Worm (Caenorhabditis elegans) whole organism, L2 larva: ENCODE results near the gene nlp-3.
A peak's percentile ranks its signal among the peaks of the same experiment; 100 is the strongest.

Experiments used
- C34F6.9 ChIP-seq: fragments of 150-350 bp; optimal IDR thresholded peaks from 2 replicates; lab custom pipeline; 2014; ENCODE audit warnings: missing biosample characterization, missing genetic modification characterization
- F13H6.1 ChIP-seq: sonication (generic microtip); optimal IDR thresholded peaks from 2 replicates; lab custom pipeline; 2016; ENCODE audit warnings: missing genetic modification characterization, missing compliant biosample characterization
- R02D3.7 ChIP-seq: fragments of 150-350 bp; optimal IDR thresholded peaks from 2 replicates; lab custom pipeline; 2014; ENCODE audit warnings: missing biosample characterization, missing genetic modification characterization
- Y55F3AM.14 ChIP-seq: fragments of 200-800 bp; sonication (Bioruptor generic); optimal IDR thresholded peaks from 2 replicates; lab custom pipeline; 2018; ENCODE audit warnings: mild to moderate bottlenecking, missing genetic modification characterization, missing compliant biosample characterization
- ZK546.5 ChIP-seq: sonication (generic microtip); optimal IDR thresholded peaks from 2 replicates; lab custom pipeline; 2017; ENCODE audit warnings: missing biosample characterization, missing genetic modification characterization
- aly-2 ChIP-seq: fragments of 150-350 bp; optimal IDR thresholded peaks from 2 replicates; lab custom pipeline; 2014; ENCODE audit warnings: missing biosample characterization, missing genetic modification characterization
- ama-1 ChIP-seq: fragments of 150-350 bp; optimal IDR thresholded peaks from 2 replicates; lab custom pipeline; 2018; ENCODE audit warnings: inconsistent platforms
- blmp-1 ChIP-seq: sonication (generic microtip); optimal IDR thresholded peaks from 2 replicates; lab custom pipeline; 2017; ENCODE audit warnings: missing genetic modification characterization, mild to moderate bottlenecking, missing compliant biosample characterization, antibody characterized with exemption, moderate library complexity; ENCODE audit not compliant: insufficient read depth
- ceh-16 ChIP-seq: fragments of 150-350 bp; optimal IDR thresholded peaks from 2 replicates; lab custom pipeline; 2014; ENCODE audit warnings: missing biosample characterization, missing genetic modification characterization
- ceh-82 ChIP-seq: fragments of 150-350 bp; optimal IDR thresholded peaks from 2 replicates; lab custom pipeline; 2014; ENCODE audit warnings: missing biosample characterization, missing genetic modification characterization
- crh-2 ChIP-seq: sonication (generic microtip); optimal IDR thresholded peaks from 2 replicates; lab custom pipeline; 2017; ENCODE audit warnings: missing biosample characterization, missing genetic modification characterization
- dmd-4 ChIP-seq: sonication (generic microtip); optimal IDR thresholded peaks from 2 replicates; lab custom pipeline; 2017; ENCODE audit warnings: missing biosample characterization, missing genetic modification characterization
- egl-27 ChIP-seq: sonication (generic microtip); optimal IDR thresholded peaks from 3 replicates; lab custom pipeline; 2017; ENCODE audit warnings: missing biosample characterization, missing genetic modification reagents, missing genetic modification characterization
- elt-1 ChIP-seq: fragments of 150-350 bp; optimal IDR thresholded peaks from 2 replicates; lab custom pipeline; 2014; ENCODE audit warnings: missing biosample characterization, missing genetic modification characterization
- elt-3 ChIP-seq: sonication (generic microtip); optimal IDR thresholded peaks from 2 replicates; lab custom pipeline; 2017; ENCODE audit warnings: missing biosample characterization, missing genetic modification characterization
- fos-1 ChIP-seq: fragments of 150-350 bp; optimal IDR thresholded peaks from 2 replicates; lab custom pipeline; 2014; ENCODE audit warnings: missing biosample characterization, missing genetic modification characterization
- gmeb-1 ChIP-seq: fragments of 150-350 bp; optimal IDR thresholded peaks from 2 replicates; lab custom pipeline; 2014; ENCODE audit warnings: missing biosample characterization, missing genetic modification characterization
- lin-11 ChIP-seq: fragments of 150-350 bp; sonication (generic microtip); optimal IDR thresholded peaks from 2 replicates; lab custom pipeline; 2014; ENCODE audit warnings: missing biosample characterization, missing genetic modification characterization, inconsistent platforms, mixed read lengths
- lin-13 ChIP-seq: fragments of 150-350 bp; optimal IDR thresholded peaks from 2 replicates; lab custom pipeline; 2014; ENCODE audit warnings: missing biosample characterization, missing genetic modification reagents, missing genetic modification characterization
- lin-39 ChIP-seq: fragments of 150-350 bp; optimal IDR thresholded peaks from 2 replicates; lab custom pipeline; 2014; ENCODE audit warnings: missing biosample characterization, missing genetic modification reagents, missing genetic modification characterization
- lsy-2 ChIP-seq, 2 experiments: fragments of 150-350 bp in 1 of 2; sonication (generic microtip) in 1 of 2; optimal IDR thresholded peaks; 2 replicates each; lab custom pipeline; 2014 to 2017; ENCODE audit warnings: missing biosample characterization in 2 of 2, missing genetic modification characterization in 2 of 2
- mab-5 ChIP-seq: fragments of 150-350 bp; optimal IDR thresholded peaks from 2 replicates; lab custom pipeline; 2014; ENCODE audit warnings: missing biosample characterization, missing genetic modification characterization
- mdl-1 ChIP-seq, 2 experiments: fragments of 150-350 bp in 1 of 2; sonication (generic microtip) in 1 of 2; optimal IDR thresholded peaks; 2 replicates each; lab custom pipeline; 2017; ENCODE audit warnings: missing biosample characterization in 2 of 2, missing genetic modification characterization in 2 of 2
- nhr-10 ChIP-seq: sonication (generic microtip); optimal IDR thresholded peaks from 2 replicates; lab custom pipeline; 2017; ENCODE audit warnings: missing biosample characterization, missing genetic modification characterization
- nhr-12 ChIP-seq: fragments of 150-350 bp; optimal IDR thresholded peaks from 2 replicates; lab custom pipeline; 2014; ENCODE audit warnings: missing biosample characterization, missing genetic modification characterization
- nhr-129 ChIP-seq: fragments of 150-350 bp; optimal IDR thresholded peaks from 2 replicates; lab custom pipeline; 2014; ENCODE audit warnings: missing biosample characterization, missing genetic modification characterization
- nhr-21 ChIP-seq: fragments of 150-350 bp; optimal IDR thresholded peaks from 2 replicates; lab custom pipeline; 2014; ENCODE audit warnings: missing biosample characterization, missing genetic modification characterization
- nhr-23 ChIP-seq: fragments of 150-350 bp; optimal IDR thresholded peaks from 2 replicates; lab custom pipeline; 2014; ENCODE audit warnings: missing biosample characterization, missing genetic modification reagents, missing genetic modification characterization
- nhr-6 ChIP-seq: fragments of 150-350 bp; optimal IDR thresholded peaks from 2 replicates; lab custom pipeline; 2014; ENCODE audit warnings: missing biosample characterization, missing genetic modification characterization
- peb-1 ChIP-seq: fragments of 150-350 bp; optimal IDR thresholded peaks from 2 replicates; lab custom pipeline; 2014; ENCODE audit warnings: missing biosample characterization, missing genetic modification characterization
- sem-4 ChIP-seq: fragments of 150-350 bp; optimal IDR thresholded peaks from 2 replicates; lab custom pipeline; 2014; ENCODE audit warnings: missing biosample characterization, missing genetic modification reagents, missing genetic modification characterization
- skn-1 ChIP-seq: sonication (generic microtip); optimal IDR thresholded peaks from 2 replicates; lab custom pipeline; 2017; ENCODE audit warnings: missing biosample characterization, missing genetic modification characterization
- sma-3 ChIP-seq: sonication (generic microtip); optimal IDR thresholded peaks from 2 replicates; lab custom pipeline; 2016; ENCODE audit warnings: missing genetic modification reagents, missing genetic modification characterization, missing compliant biosample characterization
- sma-9 ChIP-seq, 2 experiments: fragments of 150-350 bp in 1 of 2; sonication (generic microtip) in 1 of 2; optimal IDR thresholded peaks; 2 replicates each; lab custom pipeline; 2014 to 2016; ENCODE audit warnings: missing genetic modification characterization in 2 of 2, mild to moderate bottlenecking in 1 of 2, missing biosample characterization in 1 of 2, missing compliant biosample characterization in 1 of 2, missing genetic modification reagents in 1 of 2, moderate library complexity in 1 of 2
- snpc-4 ChIP-seq: fragments of 150-350 bp; optimal IDR thresholded peaks from 2 replicates; lab custom pipeline; 2014; ENCODE audit warnings: missing biosample characterization, missing genetic modification characterization
- unc-55 ChIP-seq: fragments of 150-350 bp; sonication (generic microtip); optimal IDR thresholded peaks from 3 replicates; lab custom pipeline; 2014; ENCODE audit warnings: missing biosample characterization, missing genetic modification reagents, missing genetic modification characterization
- unc-62 ChIP-seq: fragments of 150-350 bp; optimal IDR thresholded peaks from 2 replicates; lab custom pipeline; 2014; ENCODE audit warnings: missing biosample characterization, missing genetic modification reagents, missing genetic modification characterization
- zag-1 ChIP-seq: fragments of 150-350 bp; optimal IDR thresholded peaks from 2 replicates; lab custom pipeline; 2014; ENCODE audit warnings: missing biosample characterization, missing genetic modification characterization
- ztf-1 ChIP-seq: fragments of 200-800 bp; sonication (Bioruptor generic); conservative IDR thresholded peaks from 2 replicates; pipeline ENCODE4 v1.3.6; 2022; ENCODE audit warnings: missing genetic modification characterization, missing compliant biosample characterization
- ztf-11 ChIP-seq: sonication (generic microtip); optimal IDR thresholded peaks from 2 replicates; lab custom pipeline; 2017; ENCODE audit warnings: missing biosample characterization, missing genetic modification characterization
- ztf-4 ChIP-seq: fragments of 150-350 bp; optimal IDR thresholded peaks from 2 replicates; lab custom pipeline; 2014; ENCODE audit warnings: missing biosample characterization, missing genetic modification characterization

The nlp-3 gene

DNA sequence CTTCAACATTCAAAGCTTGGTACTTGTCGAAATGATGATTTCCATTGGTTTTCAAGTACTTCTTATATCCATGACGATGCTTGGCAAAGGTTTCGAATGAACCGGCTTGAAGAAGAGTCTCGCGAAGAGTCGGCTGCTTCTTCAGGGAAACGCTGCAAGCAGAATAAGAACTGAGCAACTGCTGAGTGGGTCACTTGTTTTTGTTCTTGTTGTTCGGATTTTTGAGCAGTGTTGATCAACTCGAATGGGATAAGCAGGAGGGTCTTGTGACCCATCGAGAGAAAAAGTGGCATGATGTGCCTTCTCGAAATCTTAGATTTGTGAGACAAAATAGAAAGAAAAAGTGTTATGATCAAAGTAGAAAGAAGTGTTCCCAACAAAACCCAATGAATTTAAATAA is 42.4 kb upstream of the nlp-3 start:
- TF ChIP-seq blmp-1 (tag; lab: Kevin White, UChicago) = no peak
- peak; percentile 86 for TF ChIP-seq snpc-4
- TF ChIP-seq mab-5 (tag; lab: Kevin White, UChicago) = no peak
- no peak for TF ChIP-seq gmeb-1 (tag; lab: Kevin White, UChicago)
- TF ChIP-seq skn-1 = no peak
- no peak for TF ChIP-seq ztf-11
- TF ChIP-seq R02D3.7 (tag; lab: Kevin White, UChicago) = no peak
- TF ChIP-seq aly-2 (tag; lab: Kevin White, UChicago) = no peak
- no peak for TF ChIP-seq lin-13 (GFP tag; lab: Kevin White, UChicago)
- TF ChIP-seq lin-11 (tag; lab: Kevin White, UChicago) = no peak
- no peak for TF ChIP-seq elt-1
- no peak for TF ChIP-seq nhr-12
- no peak for TF ChIP-seq egl-27 (tag; lab: Kevin White, UChicago)
- TF ChIP-seq C34F6.9 (tag; lab: Kevin White, UChicago) = peak; percentile 9
- no peak for TF ChIP-seq ztf-1 (GFP tag; lab: Robert Waterston, UW)
- TF ChIP-seq unc-62 (GFP tag; lab: Kevin White, UChicago) = no peak
- no peak for TF ChIP-seq ama-1 (lab: Kevin White, UChicago)
- no peak for TF ChIP-seq sma-3 (GFP tag; lab: Kevin White, UChicago)
- no peak for TF ChIP-seq nhr-6
- TF ChIP-seq fos-1 = no peak
- no peak for TF ChIP-seq elt-3
- TF ChIP-seq nhr-21 = no peak
- TF ChIP-seq ZK546.5 (tag; lab: Kevin White, UChicago) = no peak
- TF ChIP-seq sma-9 (GFP tag; optimal IDR thresholded peaks at IDR 0.05; lab: Kevin White, UChicago) = peak; percentile 27
- no peak for TF ChIP-seq sma-9 (tag; optimal IDR thresholded peaks at IDR 0.05; lab: Kevin White, UChicago)
- TF ChIP-seq ztf-4 (tag; lab: Kevin White, UChicago) = peak; percentile 11
- no peak for TF ChIP-seq peb-1
- peak; percentile 43 for TF ChIP-seq F13H6.1 (tag; lab: Kevin White, UChicago)
- peak; percentile 52 for TF ChIP-seq nhr-129
- TF ChIP-seq lin-39 = no peak
- no peak for TF ChIP-seq crh-2

DNA sequence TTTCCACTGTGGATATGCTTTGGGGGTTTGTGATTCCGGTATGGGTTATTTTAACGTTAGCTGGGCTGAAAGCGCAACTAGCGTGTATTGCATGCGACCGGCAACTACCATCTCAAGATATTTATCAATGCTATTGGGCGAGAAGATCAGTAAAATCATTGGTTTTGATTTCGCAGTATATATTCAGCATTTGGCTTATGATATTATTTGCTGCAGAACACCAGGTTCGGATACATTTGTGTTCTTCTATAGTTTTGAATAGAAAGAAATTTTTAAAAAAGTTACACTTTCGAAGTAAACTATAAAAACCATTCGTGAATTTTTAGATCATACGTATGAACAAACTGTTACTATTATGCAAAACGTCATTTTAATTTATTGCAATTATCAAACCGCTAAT is 39.7 kb upstream of the nlp-3 start:
- TF ChIP-seq nhr-10 (tag; lab: Kevin White, UChicago) (no peak), sma-3 (GFP tag; lab: Kevin White, UChicago) (no peak), fos-1 (no peak), Y55F3AM.14 (GFP tag; lab: Kevin White, UChicago) (no peak), dmd-4 (tag; lab: Kevin White, UChicago) (no peak), sma-9 (GFP tag; optimal IDR thresholded peaks at IDR 0.05; lab: Kevin White, UChicago) (no peak), sma-9 (tag; optimal IDR thresholded peaks at IDR 0.05; lab: Kevin White, UChicago) (no peak), nhr-21 (no peak), ceh-16 (tag; lab: Kevin White, UChicago) (no peak)

DNA sequence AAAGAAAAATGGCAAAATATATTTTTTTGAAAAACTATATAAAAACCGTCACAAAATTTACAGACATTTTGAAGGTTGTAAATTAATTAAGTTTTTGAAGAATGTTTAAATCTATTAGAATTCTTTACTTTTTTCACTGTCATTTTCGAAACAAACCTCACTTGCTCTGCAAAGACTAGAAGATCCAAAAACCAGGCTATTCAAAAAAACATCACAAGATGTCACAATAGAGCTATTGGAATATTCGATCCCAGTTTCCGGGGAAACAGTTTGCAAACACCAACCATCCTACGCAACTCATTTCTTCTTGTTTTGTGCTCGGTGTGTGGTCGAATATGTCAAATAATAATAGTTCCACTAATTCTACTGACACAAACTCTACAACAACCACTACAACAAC is 38.6 kb upstream of the nlp-3 start, which contains the start of gene R12H7.4:
TSS of gene R12H7.4 (plus strand) at position 301 of the 400 bp plus-strand sequence.
- no peak for TF ChIP-seq sem-4 (tag; lab: Kevin White, UChicago)
- TF ChIP-seq, all 48 proteins: peak for 0

DNA sequence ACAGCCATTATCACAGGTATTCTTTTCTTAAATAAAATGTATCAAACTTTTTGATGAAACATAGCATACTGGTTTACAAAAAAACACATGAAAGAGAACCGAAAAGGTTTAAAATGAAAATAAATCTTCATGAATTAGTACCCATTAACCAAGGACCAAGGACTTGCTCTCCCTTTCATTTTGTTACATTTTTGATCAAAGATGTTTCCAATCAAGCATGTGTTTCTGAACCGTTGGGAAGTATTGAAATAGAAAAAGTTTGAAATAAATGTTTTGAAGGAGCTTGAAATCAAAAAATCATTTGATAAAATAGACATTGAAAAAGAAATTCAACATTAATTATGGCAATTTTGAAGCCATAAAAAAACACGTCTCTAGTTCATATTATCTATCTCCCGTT is 34.3 kb upstream of the nlp-3 start:
- TF ChIP-seq R02D3.7 (tag; lab: Kevin White, UChicago) (no peak), F13H6.1 (tag; lab: Kevin White, UChicago) (no peak), ceh-16 (tag; lab: Kevin White, UChicago) (no peak), dmd-4 (tag; lab: Kevin White, UChicago) (no peak), ceh-82 (tag; lab: Kevin White, UChicago) (no peak), lin-39 (no peak)

DNA sequence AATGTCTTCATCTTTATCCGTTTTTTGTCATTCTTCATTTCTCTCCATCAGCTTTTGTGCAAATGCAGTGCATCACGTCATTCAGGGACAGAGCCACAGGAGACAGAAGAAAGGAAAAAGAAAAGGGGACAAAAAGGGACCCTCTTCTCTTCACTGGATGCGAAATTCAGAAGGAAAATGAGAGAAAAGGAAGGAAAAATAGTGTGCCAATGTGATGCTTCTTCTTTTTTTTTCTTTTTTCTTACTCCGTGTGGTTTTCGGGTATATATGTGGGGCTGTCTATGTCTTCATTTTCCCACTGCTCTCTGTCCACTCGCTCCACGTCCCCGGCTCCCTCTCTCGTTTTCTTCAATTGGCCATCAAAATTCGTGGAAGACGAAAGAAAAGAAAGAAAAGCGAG is 32.2 kb upstream of the nlp-3 start:
- no peak for TF ChIP-seq lin-13 (GFP tag; lab: Kevin White, UChicago)
- TF ChIP-seq nhr-12 = no peak
- peak; percentile 77 for TF ChIP-seq unc-55 (GFP tag; lab: Kevin White, UChicago)
- peak; percentile 44 for TF ChIP-seq sem-4 (tag; lab: Kevin White, UChicago)
- no peak for TF ChIP-seq skn-1
- TF ChIP-seq lin-11 (tag; lab: Kevin White, UChicago) = peak; percentile 4
- peak in 1 of 2 experiments; percentile 45 for TF ChIP-seq mdl-1 (tag; optimal IDR thresholded peaks at IDR 0.05; lab: Kevin White, UChicago)
- peak; percentile 68 for TF ChIP-seq F13H6.1 (tag; lab: Kevin White, UChicago)
- no peak for TF ChIP-seq nhr-23 (tag; lab: Kevin White, UChicago)
- TF ChIP-seq lsy-2 (tag; optimal IDR thresholded peaks at IDR 0.05; lab: Kevin White, UChicago) = peak; percentile 4 to 67
- TF ChIP-seq Y55F3AM.14 (GFP tag; lab: Kevin White, UChicago) = peak; percentile 79
- no peak for TF ChIP-seq ceh-16 (tag; lab: Kevin White, UChicago)
- peak; percentile 28 for TF ChIP-seq nhr-6
- TF ChIP-seq C34F6.9 (tag; lab: Kevin White, UChicago) = peak; percentile 68
- peak; percentile 79 for TF ChIP-seq nhr-129
- no peak for TF ChIP-seq aly-2 (tag; lab: Kevin White, UChicago)
- TF ChIP-seq zag-1 = peak; percentile 89
- peak; percentile 46 for TF ChIP-seq crh-2
- peak; percentile 71 for TF ChIP-seq sma-9 (GFP tag; optimal IDR thresholded peaks at IDR 0.05; lab: Kevin White, UChicago)
- TF ChIP-seq sma-9 (tag; optimal IDR thresholded peaks at IDR 0.05; lab: Kevin White, UChicago) = no peak
- no peak for TF ChIP-seq egl-27 (tag; lab: Kevin White, UChicago)
- TF ChIP-seq lin-39 = peak; percentile 31
- TF ChIP-seq, all 48 proteins: peak for 14
